Fruit fly (Drosophila melanogaster): Measurements from ENCODE around the gene Cipc.

Cipc gene

DNA sequence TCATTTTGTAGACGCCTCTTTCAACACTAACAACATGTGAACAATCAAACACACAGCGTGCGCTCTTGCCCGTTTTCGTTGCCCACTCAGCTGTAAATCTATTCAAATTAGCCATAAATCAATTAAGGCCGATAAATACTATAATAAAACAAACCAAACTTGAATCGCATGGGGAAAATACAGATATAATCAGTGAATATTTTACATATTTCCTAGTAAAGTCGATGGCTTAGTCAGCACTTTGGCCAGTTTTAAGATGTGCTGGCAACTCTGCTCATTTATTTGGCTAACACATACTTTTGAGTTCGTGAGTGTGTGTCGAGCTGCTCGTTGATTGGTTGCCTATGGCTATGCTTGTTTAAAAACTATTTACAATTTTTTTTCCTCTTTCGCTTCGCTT is 7.4 kb upstream of the Cipc start:
- TF ChIP-seq psq (optimal IDR thresholded peaks at IDR 0.05) (no peak), Dll (optimal IDR thresholded peaks at IDR 0.05) (no peak), CG8478 (optimal IDR thresholded peaks at IDR 0.05) (no peak), EcR (GFP tag; optimal IDR thresholded peaks at IDR 0.05) (no peak), pan (optimal IDR thresholded peaks at IDR 0.05) (no peak), usp (GFP tag; optimal IDR thresholded peaks at IDR 0.05) (no peak)

DNA sequence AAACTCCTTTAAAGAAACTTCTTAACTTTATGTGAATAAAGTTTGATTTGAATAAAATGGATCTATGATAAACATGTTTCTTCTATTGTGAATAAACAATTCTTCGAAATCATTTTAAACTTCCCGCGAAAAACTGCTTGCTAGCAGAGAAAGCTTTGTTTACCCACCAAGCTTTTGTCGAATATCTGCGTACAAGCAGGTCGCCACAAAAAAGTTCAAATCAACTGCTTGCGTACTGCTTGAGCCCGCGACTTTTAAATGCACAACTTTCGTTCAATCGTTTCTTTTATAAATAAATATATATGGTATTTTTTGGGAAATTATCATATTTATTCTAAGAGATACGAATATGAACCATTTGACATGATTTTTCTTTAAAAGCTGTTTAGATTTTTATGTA is 3.2 kb upstream of the Cipc start:
- TF ChIP-seq EcR (GFP tag; optimal IDR thresholded peaks at IDR 0.05), result no peak
- TF ChIP-seq CG8478 (optimal IDR thresholded peaks at IDR 0.05), result peak; percentile 56
- TF ChIP-seq pan (optimal IDR thresholded peaks at IDR 0.05), result no peak
- no peak for TF ChIP-seq psq (optimal IDR thresholded peaks at IDR 0.05)
- TF ChIP-seq Dll (optimal IDR thresholded peaks at IDR 0.05), result no peak

- TF ChIP-seq CG8478 (optimal IDR thresholded peaks at IDR 0.05) (no peak), EcR (GFP tag; optimal IDR thresholded peaks at IDR 0.05) (no peak), usp (GFP tag; optimal IDR thresholded peaks at IDR 0.05) (no peak), psq (optimal IDR thresholded peaks at IDR 0.05) (no peak), pan (optimal IDR thresholded peaks at IDR 0.05) (no peak)
Measured at dm6 chr3R:26104302-26105140, 2.1 kb upstream of the Cipc start.

- no peak for TF ChIP-seq EcR (GFP tag; optimal IDR thresholded peaks at IDR 0.05)
- TF ChIP-seq pan (optimal IDR thresholded peaks at IDR 0.05), result no peak
- TF ChIP-seq usp (GFP tag; optimal IDR thresholded peaks at IDR 0.05), result no peak
- TF ChIP-seq CG8478 (optimal IDR thresholded peaks at IDR 0.05), result no peak
- no peak for TF ChIP-seq psq (optimal IDR thresholded peaks at IDR 0.05)
- TF ChIP-seq Dll (optimal IDR thresholded peaks at IDR 0.05), result no peak
Measured at dm6 chr3R:26105141-26105403, 1.6 kb upstream of the Cipc start.

dm6 chr3R:26105407-26105806 is 1.3 kb upstream of the Cipc start:
- TF ChIP-seq pan (optimal IDR thresholded peaks at IDR 0.05) (no peak), usp (GFP tag; optimal IDR thresholded peaks at IDR 0.05) (no peak)

DNA sequence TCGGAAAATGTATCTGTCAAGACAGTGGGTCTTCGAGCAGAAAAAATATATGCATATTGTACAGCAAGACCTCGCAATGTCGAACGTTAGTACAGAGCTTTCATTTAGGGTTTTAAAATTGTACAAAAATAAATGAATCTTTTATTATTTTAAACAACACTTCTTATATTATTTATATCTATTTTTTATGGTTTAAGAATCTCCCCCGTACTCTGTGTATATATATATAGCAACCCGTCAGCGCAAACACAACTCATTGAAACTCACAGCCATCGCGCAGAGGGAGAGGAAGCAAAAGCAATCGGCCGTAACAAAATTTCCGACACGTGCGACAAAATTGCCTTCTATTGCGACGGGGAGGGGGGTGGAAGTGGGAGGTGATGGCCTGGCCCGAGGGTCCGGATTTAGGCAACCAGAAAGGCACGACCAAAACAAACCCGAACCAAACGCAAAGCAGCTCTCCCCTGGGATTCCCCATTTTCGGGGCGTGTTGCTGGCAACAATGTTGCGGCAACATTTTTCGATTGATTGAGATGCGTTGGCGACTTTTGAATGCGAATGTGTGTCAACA is 659 bp upstream of the Cipc start:
- TF ChIP-seq usp (GFP tag; optimal IDR thresholded peaks at IDR 0.05), result no peak
- no peak for TF ChIP-seq EcR (GFP tag; optimal IDR thresholded peaks at IDR 0.05)
- TF ChIP-seq CG8478 (optimal IDR thresholded peaks at IDR 0.05), result no peak
- TF ChIP-seq pan (optimal IDR thresholded peaks at IDR 0.05), result no peak
- TF ChIP-seq psq (optimal IDR thresholded peaks at IDR 0.05), result no peak
- no peak for TF ChIP-seq Dll (optimal IDR thresholded peaks at IDR 0.05)

- no peak for TF ChIP-seq EcR (GFP tag; optimal IDR thresholded peaks at IDR 0.05)
- TF ChIP-seq psq (optimal IDR thresholded peaks at IDR 0.05), result no peak
- TF ChIP-seq usp (GFP tag; optimal IDR thresholded peaks at IDR 0.05), result no peak
- no peak for TF ChIP-seq Dll (optimal IDR thresholded peaks at IDR 0.05)
- no peak for TF ChIP-seq CG8478 (optimal IDR thresholded peaks at IDR 0.05)
- TF ChIP-seq pan (optimal IDR thresholded peaks at IDR 0.05), result no peak
Measured at dm6 chr3R:26108424-26108823, 1.8 kb downstream of the Cipc start.

- TF ChIP-seq EcR (GFP tag; optimal IDR thresholded peaks at IDR 0.05) (no peak), pan (optimal IDR thresholded peaks at IDR 0.05) (no peak), usp (GFP tag; optimal IDR thresholded peaks at IDR 0.05) (no peak)
Measured at dm6 chr3R:26117465-26118081, 10.9 kb downstream of the Cipc start.

DNA sequence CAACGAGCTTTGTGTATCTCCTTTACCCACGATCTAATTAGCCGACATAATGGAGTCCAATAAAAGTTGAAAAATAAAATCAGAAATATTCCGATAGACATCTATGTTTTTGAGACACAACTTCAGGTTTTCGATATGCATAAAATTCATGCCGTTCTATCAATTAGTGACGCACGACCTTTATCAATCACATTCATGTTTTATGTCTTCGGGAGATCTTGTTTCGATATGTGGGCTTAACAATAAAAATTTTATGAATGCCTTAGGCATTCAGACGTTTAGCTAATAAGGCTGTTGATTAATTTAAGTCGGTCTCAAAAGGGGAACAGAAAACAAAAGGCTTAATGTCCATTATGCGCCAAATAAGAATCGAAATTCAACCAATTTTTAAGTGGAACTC is 13.3 kb downstream of the Cipc start:
- TF ChIP-seq usp (GFP tag; optimal IDR thresholded peaks at IDR 0.05) (no peak), Dll (optimal IDR thresholded peaks at IDR 0.05) (no peak), psq (optimal IDR thresholded peaks at IDR 0.05) (no peak), EcR (GFP tag; optimal IDR thresholded peaks at IDR 0.05) (no peak), CG8478 (optimal IDR thresholded peaks at IDR 0.05) (no peak), pan (optimal IDR thresholded peaks at IDR 0.05) (no peak)

- TF ChIP-seq psq (optimal IDR thresholded peaks at IDR 0.05) (no peak), usp (GFP tag; optimal IDR thresholded peaks at IDR 0.05) (no peak), pan (optimal IDR thresholded peaks at IDR 0.05) (no peak), CG8478 (optimal IDR thresholded peaks at IDR 0.05) (no peak)
Measured at dm6 chr3R:26121108-26121507, 14.4 kb downstream of the Cipc start.

dm6 chr3R:26121785-26122184 is 15.1 kb downstream of the Cipc start:
- TF ChIP-seq psq (optimal IDR thresholded peaks at IDR 0.05), result no peak
- TF ChIP-seq EcR (GFP tag; optimal IDR thresholded peaks at IDR 0.05), result no peak
- no peak for TF ChIP-seq pan (optimal IDR thresholded peaks at IDR 0.05)

DNA sequence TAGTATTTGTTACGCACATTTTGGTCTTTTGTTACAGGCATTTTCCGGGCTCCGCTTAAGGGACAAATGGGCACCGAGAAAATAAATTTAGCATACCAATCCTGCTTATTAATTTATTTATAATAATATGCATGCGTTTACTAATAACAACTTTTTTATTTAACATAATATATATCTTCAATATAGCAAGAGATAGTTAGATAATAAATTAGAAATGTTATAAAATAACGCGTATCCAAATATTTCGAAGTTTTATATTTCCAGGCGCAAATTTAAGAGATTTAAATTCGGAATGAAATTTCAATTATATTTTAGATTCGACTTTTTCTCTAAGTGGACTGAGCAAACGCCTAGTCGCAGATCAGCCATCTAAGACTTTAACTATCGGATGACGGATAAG is 16.2 kb downstream of the Cipc start:
- TF ChIP-seq psq (optimal IDR thresholded peaks at IDR 0.05) (no peak), pan (optimal IDR thresholded peaks at IDR 0.05) (no peak), CG8478 (optimal IDR thresholded peaks at IDR 0.05) (no peak), EcR (GFP tag; optimal IDR thresholded peaks at IDR 0.05) (no peak), Dll (optimal IDR thresholded peaks at IDR 0.05) (no peak), usp (GFP tag; optimal IDR thresholded peaks at IDR 0.05) (no peak)

Data from whole organism.